Fruit fly (Drosophila melanogaster): Measurements from ENCODE around the gene CG8173.

Gene CG8173

DNA sequence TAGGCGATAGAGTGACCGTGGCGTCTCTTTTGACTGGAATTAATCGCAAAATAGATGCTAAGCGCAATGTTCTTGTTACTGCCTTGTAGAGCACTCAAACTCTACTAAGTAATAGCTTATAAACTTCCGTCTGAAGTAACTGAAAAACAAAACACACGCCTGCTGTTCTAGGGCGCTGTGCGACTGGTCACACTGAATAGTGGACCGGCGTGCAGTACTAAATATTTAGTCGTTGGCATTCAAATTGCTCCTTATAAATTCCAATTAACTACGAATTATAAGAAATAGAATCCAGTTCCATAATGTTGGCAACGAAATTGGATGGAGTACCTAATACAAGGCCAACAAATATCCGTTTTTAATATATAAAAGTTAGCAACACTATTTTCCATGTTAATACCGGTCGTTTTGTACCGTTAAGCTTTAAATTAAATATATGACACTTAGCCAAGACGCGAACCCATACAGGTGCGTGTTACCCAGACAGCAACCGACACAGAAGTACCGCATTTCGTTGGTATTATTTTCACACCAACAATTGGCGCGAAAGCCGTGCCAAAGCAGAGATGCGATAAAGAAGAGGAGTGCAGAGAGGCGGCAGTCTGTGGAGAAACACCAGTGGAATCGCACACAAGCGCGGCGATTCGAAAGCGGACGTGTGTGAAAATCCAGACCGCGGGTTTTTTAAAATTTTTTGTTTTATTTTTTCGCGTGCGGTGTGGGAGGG lies at the start of gene CG8173, which contains the start of gene raskol:
Gene CG8173 (minus strand): TSS at position 108 of the 727 bp plus-strand sequence.
Gene raskol (plus strand): TSS at position 599 of the 727 bp plus-strand sequence.
- no peak for TF ChIP-seq EcR (GFP tag; optimal IDR thresholded peaks at IDR 0.05)
- TF ChIP-seq CG17806 (tag; optimal IDR thresholded peaks at IDR 0.05) = no peak
- peak; percentile 53; the same call in 1 of the 2 replicates for TF ChIP-seq Ets98B (GFP tag; IDR thresholded peaks at IDR 0.05)
- no peak for TF ChIP-seq CG13204 (GFP tag; optimal IDR thresholded peaks at IDR 0.05)
- TF ChIP-seq CG10348 (GFP tag; IDR thresholded peaks at IDR 0.05) = no peak
- peak; percentile 41; the same call in 1 of the 3 replicates for TF ChIP-seq CG4496 (GFP tag; IDR thresholded peaks at IDR 0.05)
- TF ChIP-seq CG15710 (tag; optimal IDR thresholded peaks at IDR 0.05) = no peak
- TF ChIP-seq CG34367 (tag; optimal IDR thresholded peaks at IDR 0.05) = no peak
- TF ChIP-seq CG12605 (GFP tag; IDR thresholded peaks at IDR 0.05) = peak; percentile 44
- no peak for TF ChIP-seq Pif1A (GFP tag; optimal IDR thresholded peaks at IDR 0.05)
- peak; percentile 1 for TF ChIP-seq Snoo (tag; optimal IDR thresholded peaks at IDR 0.05)
- peak; percentile 20 for TF ChIP-seq CG8159 (tag; optimal IDR thresholded peaks at IDR 0.05)

DNA sequence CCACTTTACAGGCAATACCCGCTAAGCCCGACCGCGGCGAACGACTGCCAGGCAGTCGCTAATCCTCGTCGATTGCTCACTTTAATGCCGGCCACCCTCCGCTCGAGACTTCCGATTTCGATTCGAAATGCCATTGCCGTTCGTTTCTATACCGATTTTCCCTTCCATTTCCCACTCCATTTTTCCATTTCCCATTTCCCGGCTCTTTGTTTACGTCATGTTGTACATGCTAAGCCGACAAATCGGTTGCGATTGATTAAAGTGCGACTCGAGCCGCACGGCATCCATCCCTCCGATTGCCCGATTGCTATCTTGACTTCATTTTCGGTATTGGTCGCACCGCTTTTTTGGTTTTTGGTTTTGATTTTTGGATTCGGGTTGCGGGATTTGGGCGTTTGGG lies 47.4 kb upstream of the CG8173 start:
- no peak for TF ChIP-seq gl (tag; optimal IDR thresholded peaks at IDR 0.05)

DNA sequence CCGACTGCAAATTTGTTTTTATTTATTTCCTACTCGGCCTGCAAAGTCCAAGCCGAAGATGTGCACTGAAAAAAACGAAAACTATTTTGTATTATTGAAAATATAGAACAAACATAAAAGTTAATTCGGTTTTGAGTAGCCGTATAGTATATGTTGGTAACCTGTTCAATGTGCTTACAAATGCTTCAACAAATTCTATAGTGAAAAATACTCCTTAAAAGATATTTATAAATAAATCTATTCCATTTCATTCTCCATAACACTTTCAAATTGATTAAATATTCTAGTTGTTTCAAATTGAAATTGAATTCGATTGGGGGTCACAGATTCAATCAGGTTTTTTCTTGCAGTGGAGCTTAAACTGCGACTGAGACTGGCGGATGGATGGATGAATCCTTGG lies 45.7 kb upstream of the CG8173 start:
- TF ChIP-seq CG9948 (tag; optimal IDR thresholded peaks at IDR 0.05) (peak; percentile 52), CG34367 (tag; optimal IDR thresholded peaks at IDR 0.05) (peak; percentile 25), CG17806 (tag; optimal IDR thresholded peaks at IDR 0.05) (peak; percentile 55), CG13204 (GFP tag; optimal IDR thresholded peaks at IDR 0.05) (no peak), CG14655 (GFP tag; optimal IDR thresholded peaks at IDR 0.05) (peak; percentile 1), D1 (tag; optimal IDR thresholded peaks at IDR 0.05) (no peak), CG8159 (tag; optimal IDR thresholded peaks at IDR 0.05) (peak; percentile 61), CG15710 (tag; optimal IDR thresholded peaks at IDR 0.05) (peak; percentile 47)

DNA sequence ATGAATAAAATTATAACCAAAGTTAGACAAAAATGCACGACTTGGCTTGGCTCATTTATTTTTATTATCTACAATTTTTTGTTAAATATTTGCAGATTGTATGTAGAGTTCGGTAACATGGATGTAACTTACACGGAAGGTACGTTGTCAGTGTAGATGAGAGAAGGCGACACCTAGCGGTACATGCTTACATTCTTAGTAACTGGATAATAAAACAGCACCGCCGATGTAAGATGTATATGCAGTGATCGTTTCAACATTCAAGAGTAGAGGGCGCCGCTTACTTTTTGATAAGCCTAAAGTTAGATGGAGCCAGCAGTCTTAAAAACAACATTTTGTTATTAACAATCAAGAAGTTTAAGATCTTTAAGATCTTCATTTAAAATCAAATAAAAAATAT lies 42.2 kb upstream of the CG8173 start:
- TF ChIP-seq D1 (tag; optimal IDR thresholded peaks at IDR 0.05) (no peak), CG17806 (tag; optimal IDR thresholded peaks at IDR 0.05) (no peak), fd96Ca (GFP tag; IDR thresholded peaks at IDR 0.05) (no peak), CG10348 (GFP tag; IDR thresholded peaks at IDR 0.05) (no peak), Pif1B (GFP tag; optimal IDR thresholded peaks at IDR 0.05) (no peak), CG9948 (tag; optimal IDR thresholded peaks at IDR 0.05) (no peak), CG15710 (tag; optimal IDR thresholded peaks at IDR 0.05) (no peak), CG13204 (GFP tag; optimal IDR thresholded peaks at IDR 0.05) (no peak), Ets98B (GFP tag; IDR thresholded peaks at IDR 0.05) (no peak), Pif1A (GFP tag; optimal IDR thresholded peaks at IDR 0.05) (no peak), gl (tag; optimal IDR thresholded peaks at IDR 0.05) (no peak), CG8159 (tag; optimal IDR thresholded peaks at IDR 0.05) (no peak), Snoo (tag; optimal IDR thresholded peaks at IDR 0.05) (no peak)

DNA sequence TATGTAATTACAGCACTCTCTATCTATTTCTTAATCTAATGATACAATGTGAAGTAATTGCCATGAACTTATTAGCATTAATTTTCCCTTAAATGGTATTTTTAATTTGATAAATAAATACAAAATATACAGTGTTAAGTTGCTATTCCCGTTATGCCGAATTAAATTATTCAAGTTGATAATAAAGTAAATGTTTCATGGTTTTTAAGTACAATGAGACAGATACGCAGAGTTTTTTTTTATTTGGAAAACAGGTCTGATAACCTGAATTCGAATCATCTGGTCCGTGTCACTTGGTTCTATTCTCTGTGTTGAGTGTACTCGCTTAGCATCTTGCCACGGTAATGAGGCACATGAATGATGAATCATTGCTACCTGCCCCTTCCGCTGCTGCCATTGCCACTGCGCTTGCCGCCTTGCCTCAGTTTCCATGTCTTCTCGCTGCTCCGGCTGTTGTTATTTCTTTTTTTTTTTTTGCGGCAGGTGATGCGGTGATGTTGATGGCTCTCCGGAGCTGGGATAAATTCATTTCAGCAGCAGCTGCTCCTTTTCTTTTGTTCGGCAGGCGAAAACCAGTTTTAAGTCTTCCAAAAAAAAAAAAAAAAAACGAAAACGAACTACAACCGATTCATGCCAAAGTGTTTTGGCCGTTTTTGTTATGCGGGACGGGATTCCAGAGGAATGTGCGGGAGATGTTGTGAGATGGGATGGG lies 36.4 kb upstream of the CG8173 start:
- TF ChIP-seq CG14655 (GFP tag; optimal IDR thresholded peaks at IDR 0.05) (peak; percentile 57), CG34367 (tag; optimal IDR thresholded peaks at IDR 0.05) (peak; percentile 27), CG8301 (tag; optimal IDR thresholded peaks at IDR 0.05) (peak; percentile 23), CG15710 (tag; optimal IDR thresholded peaks at IDR 0.05) (peak; percentile 37), Pif1A (GFP tag; optimal IDR thresholded peaks at IDR 0.05) (no peak), CG32121 (GFP tag; IDR thresholded peaks at IDR 0.05) (no peak), CG13204 (GFP tag; optimal IDR thresholded peaks at IDR 0.05) (peak; percentile 57), CG17806 (tag; optimal IDR thresholded peaks at IDR 0.05) (peak; percentile 6), CG8159 (tag; optimal IDR thresholded peaks at IDR 0.05) (peak; percentile 64), CG12605 (GFP tag; IDR thresholded peaks at IDR 0.05) (no peak), Ets98B (GFP tag; IDR thresholded peaks at IDR 0.05) (no peak), EcR (GFP tag; optimal IDR thresholded peaks at IDR 0.05) (peak; percentile 37), D1 (tag; optimal IDR thresholded peaks at IDR 0.05) (no peak), Pif1B (GFP tag; optimal IDR thresholded peaks at IDR 0.05) (no peak), CG10348 (GFP tag; IDR thresholded peaks at IDR 0.05) (no peak), CG4496 (GFP tag; IDR thresholded peaks at IDR 0.05) (0 out of 3 replicates have a peak, but pooled peaks have one; percentile 50), Snoo (tag; optimal IDR thresholded peaks at IDR 0.05) (no peak), CG9948 (tag; optimal IDR thresholded peaks at IDR 0.05) (peak; percentile 50)

DNA sequence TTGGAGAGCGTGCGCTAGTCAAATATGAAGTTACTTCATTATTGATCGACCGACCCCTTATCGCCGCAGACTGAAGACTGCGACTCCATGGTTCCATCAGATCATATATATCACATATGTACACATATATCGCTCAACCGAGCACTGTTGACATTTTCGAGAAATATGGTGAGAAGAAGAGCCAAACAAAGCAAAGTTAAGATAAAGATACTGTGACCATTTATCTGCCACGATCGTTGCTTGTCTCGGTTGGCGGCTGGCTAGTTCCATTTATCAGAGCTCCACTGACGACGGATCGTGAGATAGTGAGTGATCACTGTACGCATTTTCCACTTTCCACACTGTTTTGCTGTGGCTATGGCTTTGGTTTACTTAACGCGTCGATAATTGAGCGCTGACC lies 34.1 kb upstream of the CG8173 start:
- TF ChIP-seq CG4496 (GFP tag; IDR thresholded peaks at IDR 0.05) = no peak
- no peak for TF ChIP-seq CG17806 (tag; optimal IDR thresholded peaks at IDR 0.05)
- TF ChIP-seq CG9948 (tag; optimal IDR thresholded peaks at IDR 0.05) = no peak
- TF ChIP-seq CG34367 (tag; optimal IDR thresholded peaks at IDR 0.05) = no peak
- TF ChIP-seq CG8159 (tag; optimal IDR thresholded peaks at IDR 0.05) = no peak
- TF ChIP-seq Pif1B (GFP tag; optimal IDR thresholded peaks at IDR 0.05) = no peak
- TF ChIP-seq rn (GFP tag; IDR thresholded peaks at IDR 0.05) = no peak
- no peak for TF ChIP-seq Snoo (tag; optimal IDR thresholded peaks at IDR 0.05)
- no peak for TF ChIP-seq CG12605 (GFP tag; IDR thresholded peaks at IDR 0.05)
- no peak for TF ChIP-seq Ets98B (GFP tag; IDR thresholded peaks at IDR 0.05)

All from whole organism, pupa.